Fruit fly (Drosophila melanogaster) whole organism, embryonic: Measurements from ENCODE around the gene CG11865.

Experiments used
- CG7839 ChIP-seq: fragments of 200-800 bp; sonication (Bioruptor generic); optimal IDR thresholded peaks from 3 replicates; lab custom pipeline; 2018; ENCODE audit warnings: missing biosample characterization, mild to moderate bottlenecking, missing genetic modification characterization, moderate library complexity
- CkIIα-i1 ChIP-seq: fragments of 200-800 bp; sonication (Bioruptor generic); IDR thresholded peaks from 2 replicates; pipeline ENCODE4 v1.3.6; 2022; ENCODE audit warnings: missing biosample characterization, missing genetic modification characterization
- H2.0 ChIP-seq: fragments of 200-800 bp; sonication (Bioruptor generic); IDR thresholded peaks from 2 replicates; pipeline ENCODE4 v1.3.6; 2022; ENCODE audit warnings: missing biosample characterization, missing genetic modification characterization
- Optix ChIP-seq: fragments of 200-800 bp; sonication (Bioruptor generic); IDR thresholded peaks from 3 replicates; pipeline ENCODE4 v1.3.6; 2022; ENCODE audit warnings: missing biosample characterization, missing genetic modification characterization
- hb ChIP-seq: fragments of 200-800 bp; sonication (Bioruptor generic); IDR thresholded peaks from 3 replicates; pipeline ENCODE4 v1.3.6; 2022; ENCODE audit warnings: missing biosample characterization, missing genetic modification characterization; ENCODE audit not compliant: partially characterized antibody
- unpg ChIP-seq: fragments of 200-800 bp; sonication (Bioruptor generic); optimal IDR thresholded peaks from 3 replicates; lab custom pipeline; 2018; ENCODE audit warnings: missing biosample characterization, mild to moderate bottlenecking, missing genetic modification characterization, moderate library complexity

- no peak for TF ChIP-seq CkIIα-i1 (GFP tag; lab: Robert Waterston, UW)
- no peak for TF ChIP-seq Optix (GFP tag; lab: Robert Waterston, UW)
- TF ChIP-seq unpg (GFP tag; lab: Kevin White, UChicago), result no peak
- TF ChIP-seq hb (GFP tag; lab: Robert Waterston, UW), result no peak
- no peak for TF ChIP-seq H2.0 (GFP tag; lab: Robert Waterston, UW)
- TF ChIP-seq CG7839 (tag; lab: Kevin White, UChicago), result no peak
These were observed 24.9 kb downstream of the CG11865 start for dm6 chr2L:15641668-15642067.
